Fruit fly (Drosophila melanogaster): ENCODE measurements around the gene CG15239.
A peak's percentile ranks its signal among the peaks of the same experiment; 100 is the strongest.

CG15239 gene

DNA sequence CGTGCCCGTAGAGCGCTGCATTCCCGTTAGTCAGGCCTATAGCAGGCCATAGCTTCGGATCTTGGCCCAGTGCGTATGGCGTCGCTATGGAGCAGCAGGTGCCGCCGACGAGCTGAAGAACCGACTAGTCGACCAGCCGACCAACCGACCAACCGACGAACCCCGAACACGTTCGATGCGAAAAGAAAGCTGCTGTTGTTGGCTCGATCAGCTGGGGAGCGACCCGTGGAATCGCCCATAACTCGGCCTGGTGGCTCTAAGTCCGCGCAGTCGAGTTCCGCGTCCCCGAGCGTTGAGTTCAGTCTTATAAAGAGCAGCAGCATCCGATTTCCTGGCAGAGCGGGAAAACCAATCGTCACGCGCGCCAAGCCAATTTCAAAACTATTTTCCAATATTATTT lies at the start of gene CG15239:
Gene CG15239 (plus strand): TSS at position 265 of the 400 bp plus-strand sequence.
- TF ChIP-seq pan (optimal IDR thresholded peaks at IDR 0.05) (no peak), CG8478 (optimal IDR thresholded peaks at IDR 0.05) (no peak), psq (optimal IDR thresholded peaks at IDR 0.05) (no peak), Dll (optimal IDR thresholded peaks at IDR 0.05) (no peak), EcR (GFP tag; optimal IDR thresholded peaks at IDR 0.05) (no peak), usp (GFP tag; optimal IDR thresholded peaks at IDR 0.05) (no peak)

DNA sequence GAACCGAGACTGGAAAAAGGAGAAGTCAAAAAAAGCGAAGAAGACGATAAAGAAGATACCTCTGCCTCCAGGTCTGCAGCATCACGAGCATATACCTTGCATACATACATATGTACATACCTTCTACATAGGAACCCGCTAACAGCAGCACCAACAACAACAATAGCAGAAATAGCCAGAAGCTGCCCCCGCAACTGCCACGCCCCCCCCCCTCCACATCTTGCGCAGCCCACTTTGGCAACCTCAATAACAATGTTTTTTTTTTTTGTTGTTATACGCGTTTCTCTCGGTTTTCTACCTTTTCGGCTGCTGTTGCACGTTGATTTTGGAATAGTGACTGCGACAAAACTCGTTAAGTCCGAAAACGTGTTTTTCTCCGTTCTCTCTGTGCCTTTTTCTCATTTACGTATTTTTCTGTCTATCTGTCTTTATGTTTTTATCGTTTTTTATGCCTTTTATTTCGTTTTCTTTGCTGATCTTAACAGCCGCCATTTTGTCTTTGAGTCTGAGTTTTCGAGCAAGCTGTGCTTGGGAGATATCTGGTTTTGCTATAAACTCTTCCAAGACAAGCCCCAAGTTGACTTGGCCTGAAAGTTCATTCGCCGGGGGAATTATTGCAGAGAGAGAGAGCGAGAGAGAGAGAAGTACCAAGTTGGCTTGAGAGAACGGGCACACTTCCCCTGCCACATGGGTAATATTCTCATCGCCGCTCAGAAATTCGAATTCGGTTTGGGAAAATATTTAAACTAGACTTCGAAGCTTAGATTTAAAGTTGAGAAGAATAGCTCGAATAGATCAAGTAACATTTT lies 48.8 kb upstream of the CG15239 start:
- peak in 1 of 2 experiments; percentile 21 for TF ChIP-seq EcR (GFP tag; optimal IDR thresholded peaks at IDR 0.05)
- no peak for TF ChIP-seq psq (optimal IDR thresholded peaks at IDR 0.05)

DNA sequence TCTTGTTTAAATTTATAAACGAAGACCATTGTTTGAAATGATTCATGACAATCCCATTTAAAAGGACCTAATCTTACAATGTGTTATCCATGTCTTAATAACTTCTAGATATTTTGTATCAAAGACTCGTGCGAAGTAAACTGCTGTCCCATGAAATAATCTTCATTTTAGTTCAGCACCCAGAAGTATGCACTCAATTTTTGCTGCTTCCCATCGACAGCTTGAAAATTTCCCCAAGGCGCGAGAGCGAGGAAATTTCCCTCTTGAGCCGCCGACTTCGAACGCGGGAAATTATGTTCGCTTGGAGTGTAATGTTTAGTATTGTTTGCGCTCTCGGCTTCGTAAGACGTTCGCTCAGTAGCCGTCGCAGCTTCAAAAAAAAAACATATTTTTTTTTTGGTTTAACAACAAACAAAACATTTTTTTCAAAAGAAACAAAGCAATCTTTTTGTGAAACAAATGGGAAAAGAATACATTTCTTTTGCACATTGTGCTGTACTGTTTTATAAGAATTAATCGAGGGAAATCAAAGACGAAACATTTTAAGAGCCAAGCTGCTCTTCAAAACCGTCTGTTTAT lies 48.1 kb upstream of the CG15239 start:
- TF ChIP-seq Dll (optimal IDR thresholded peaks at IDR 0.05) (no peak), usp (GFP tag; optimal IDR thresholded peaks at IDR 0.05) (no peak), psq (optimal IDR thresholded peaks at IDR 0.05) (no peak), CG8478 (optimal IDR thresholded peaks at IDR 0.05) (no peak), pan (optimal IDR thresholded peaks at IDR 0.05) (no peak), EcR (GFP tag; optimal IDR thresholded peaks at IDR 0.05) (no peak)

dm6 chrX:3837628-3838027 lies 46.3 kb upstream of the CG15239 start:
- TF ChIP-seq CG8478 (optimal IDR thresholded peaks at IDR 0.05) (no peak), usp (GFP tag; optimal IDR thresholded peaks at IDR 0.05) (no peak), Dll (optimal IDR thresholded peaks at IDR 0.05) (no peak), EcR (GFP tag; optimal IDR thresholded peaks at IDR 0.05) (no peak), pan (optimal IDR thresholded peaks at IDR 0.05) (no peak), psq (optimal IDR thresholded peaks at IDR 0.05) (no peak)

DNA sequence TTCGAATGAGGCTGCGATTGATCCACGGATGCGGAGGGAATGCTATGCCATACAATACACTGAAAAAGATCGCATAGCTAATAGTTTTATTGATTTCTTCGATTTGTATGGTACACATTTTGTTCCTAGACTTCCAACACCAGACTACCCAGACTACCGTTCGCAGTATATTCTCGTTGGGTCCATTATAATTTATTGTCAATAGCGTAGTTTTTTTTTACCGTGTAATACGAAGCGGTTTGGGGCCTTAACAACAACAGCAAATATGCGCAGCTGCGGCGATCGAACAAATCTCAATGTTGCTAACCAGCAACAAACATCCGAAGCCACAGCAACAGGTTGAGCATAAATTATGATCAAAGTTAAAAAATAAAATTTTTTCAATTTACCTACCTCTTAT lies 45.3 kb upstream of the CG15239 start:
- TF ChIP-seq EcR (GFP tag; optimal IDR thresholded peaks at IDR 0.05) (no peak), psq (optimal IDR thresholded peaks at IDR 0.05) (no peak), CG8478 (optimal IDR thresholded peaks at IDR 0.05) (no peak), pan (optimal IDR thresholded peaks at IDR 0.05) (no peak), usp (GFP tag; optimal IDR thresholded peaks at IDR 0.05) (no peak), Dll (optimal IDR thresholded peaks at IDR 0.05) (no peak)

- TF ChIP-seq pan (optimal IDR thresholded peaks at IDR 0.05) (no peak), EcR (GFP tag; optimal IDR thresholded peaks at IDR 0.05) (no peak), Dll (optimal IDR thresholded peaks at IDR 0.05) (no peak), CG8478 (optimal IDR thresholded peaks at IDR 0.05) (no peak), usp (GFP tag; optimal IDR thresholded peaks at IDR 0.05) (no peak), psq (optimal IDR thresholded peaks at IDR 0.05) (no peak)
Observed at dm6 chrX:3840962-3841361, 43.0 kb upstream of the CG15239 start.

DNA sequence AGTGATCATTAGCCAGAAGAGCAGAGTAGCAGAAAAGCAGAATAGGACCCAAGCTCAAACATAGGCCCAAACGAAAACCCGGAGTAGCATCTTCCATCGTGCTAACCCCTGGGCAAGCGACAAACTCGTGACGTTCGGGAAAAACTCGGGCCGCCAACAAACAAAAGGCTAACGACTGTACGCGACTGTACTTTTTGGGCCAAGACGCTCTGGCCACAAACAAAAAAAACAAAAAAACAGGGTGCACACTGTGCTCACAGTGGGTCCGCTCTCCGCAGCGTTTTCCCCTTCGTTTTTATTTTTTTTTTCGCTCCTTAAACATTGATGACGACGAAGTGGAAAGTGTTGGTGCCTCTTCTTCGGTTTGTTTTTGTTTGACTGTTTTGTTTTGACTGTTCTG lies 41.1 kb upstream of the CG15239 start:
- TF ChIP-seq EcR (GFP tag; optimal IDR thresholded peaks at IDR 0.05) (peak in 1 of 2 experiments; percentile 30), CG8478 (optimal IDR thresholded peaks at IDR 0.05) (no peak)

DNA sequence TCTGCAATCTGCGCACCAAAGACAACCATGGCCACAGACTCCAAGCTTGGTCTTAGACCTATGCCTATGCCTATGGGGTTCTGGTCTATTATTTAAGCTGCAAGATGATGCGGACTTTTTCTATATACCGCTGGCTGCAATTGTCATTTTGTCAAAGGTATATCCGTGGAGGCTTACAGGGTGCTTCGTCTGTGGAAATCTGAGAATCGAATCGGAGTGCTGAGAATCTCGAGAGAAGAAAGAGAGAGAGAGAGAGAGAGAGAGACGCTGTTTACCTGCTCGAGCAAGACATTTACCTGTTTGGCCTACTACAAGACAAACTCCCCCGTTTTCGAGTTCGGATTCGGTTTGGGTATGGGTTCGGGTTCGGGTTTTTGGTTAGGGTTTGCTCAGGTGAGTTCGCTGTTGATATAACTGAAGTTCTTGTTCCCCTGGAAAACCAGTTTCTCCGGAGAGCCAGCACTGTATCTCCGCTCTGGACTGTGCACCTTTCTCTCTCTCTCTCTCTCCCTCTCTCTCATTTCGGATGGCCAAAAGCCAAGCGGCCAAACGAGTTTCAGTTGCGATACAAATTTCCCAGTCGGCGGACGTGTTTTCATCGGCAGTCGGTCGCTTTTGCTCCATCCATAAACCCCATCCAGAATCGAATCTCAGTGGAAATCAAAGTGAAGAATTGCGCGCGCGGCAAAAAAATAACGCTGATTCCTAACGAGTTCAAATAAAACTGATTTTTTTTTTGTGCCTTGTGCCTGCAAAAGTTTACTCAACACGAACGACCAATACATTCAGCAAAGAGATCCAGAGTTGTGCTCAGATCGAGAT lies 38.4 kb upstream of the CG15239 start:
- no peak for TF ChIP-seq usp (GFP tag; optimal IDR thresholded peaks at IDR 0.05)
- TF ChIP-seq CG8478 (optimal IDR thresholded peaks at IDR 0.05) = no peak
- no peak for TF ChIP-seq EcR (GFP tag; optimal IDR thresholded peaks at IDR 0.05)
- TF ChIP-seq psq (optimal IDR thresholded peaks at IDR 0.05) = no peak
- TF ChIP-seq Dll (optimal IDR thresholded peaks at IDR 0.05) = no peak
- TF ChIP-seq pan (optimal IDR thresholded peaks at IDR 0.05) = no peak

dm6 chrX:3846393-3846792 lies 37.6 kb upstream of the CG15239 start:
- TF ChIP-seq CG8478 (optimal IDR thresholded peaks at IDR 0.05) = no peak
- TF ChIP-seq usp (GFP tag; optimal IDR thresholded peaks at IDR 0.05) = no peak
- TF ChIP-seq Dll (optimal IDR thresholded peaks at IDR 0.05) = no peak
- no peak for TF ChIP-seq psq (optimal IDR thresholded peaks at IDR 0.05)
- no peak for TF ChIP-seq EcR (GFP tag; optimal IDR thresholded peaks at IDR 0.05)
- TF ChIP-seq pan (optimal IDR thresholded peaks at IDR 0.05) = no peak

- no peak for TF ChIP-seq psq (optimal IDR thresholded peaks at IDR 0.05)
- no peak for TF ChIP-seq Dll (optimal IDR thresholded peaks at IDR 0.05)
- TF ChIP-seq EcR (GFP tag; optimal IDR thresholded peaks at IDR 0.05) = no peak
- TF ChIP-seq CG8478 (optimal IDR thresholded peaks at IDR 0.05) = no peak
- TF ChIP-seq pan (optimal IDR thresholded peaks at IDR 0.05) = no peak
- TF ChIP-seq usp (GFP tag; optimal IDR thresholded peaks at IDR 0.05) = no peak
Observed at dm6 chrX:3849419-3850028, 34.4 kb upstream of the CG15239 start.

dm6 chrX:3861183-3861582 lies 22.8 kb upstream of the CG15239 start:
- TF ChIP-seq CG8478 (optimal IDR thresholded peaks at IDR 0.05) (peak; percentile 75), pan (optimal IDR thresholded peaks at IDR 0.05) (no peak)
